Fruit fly (Drosophila melanogaster): ENCODE results near the gene CG6951.

DNA sequence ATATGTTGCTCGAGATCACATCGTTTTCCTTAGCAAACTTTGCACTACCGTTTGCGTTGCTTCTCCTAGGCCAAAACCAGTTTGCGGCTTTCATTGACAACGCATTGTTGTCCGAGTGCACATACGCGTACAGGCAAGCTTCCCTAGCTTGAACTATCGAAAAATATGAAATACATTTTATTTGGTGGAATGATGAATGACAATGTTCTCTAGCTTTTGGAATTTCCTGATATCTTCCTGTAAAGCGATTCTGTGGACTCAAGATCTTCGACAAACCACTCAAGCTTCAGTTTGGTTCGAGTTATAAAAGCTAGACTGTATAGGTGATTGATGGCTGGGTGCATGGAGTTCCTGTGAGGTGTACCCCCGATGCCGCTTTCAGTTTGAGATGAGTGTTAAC, 45.2 kb upstream of the CG6951 start:
- TF ChIP-seq psq (optimal IDR thresholded peaks at IDR 0.05) (no peak), usp (GFP tag; optimal IDR thresholded peaks at IDR 0.05) (no peak)

Data from whole organism.